Fruit fly (Drosophila melanogaster): ENCODE measurements around the gene chm.

The chm gene

DNA sequence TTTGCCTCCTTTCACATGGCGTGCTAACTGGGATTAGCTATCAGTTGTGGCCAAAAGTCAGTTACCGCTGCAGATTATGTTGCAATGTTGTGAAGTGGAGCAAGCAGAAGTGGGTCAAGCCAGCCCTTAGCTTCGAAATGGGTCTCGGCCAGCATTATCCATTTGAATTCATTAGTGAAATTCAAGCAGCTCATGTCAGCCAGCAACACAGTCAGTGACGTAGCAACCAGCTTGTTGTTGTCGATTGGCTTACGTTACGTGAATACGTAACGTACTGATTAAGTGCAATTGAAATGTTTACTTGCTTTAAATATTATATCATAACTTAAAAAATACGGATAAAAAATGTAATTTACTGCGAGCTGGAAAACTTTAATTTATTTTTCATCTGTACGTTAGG is 39.9 kb downstream of the chm start (continued):
- TF ChIP-seq Hmr (GFP tag; optimal IDR thresholded peaks at IDR 0.05) (no peak), zen2 (GFP tag; IDR thresholded peaks at IDR 0.05; ENCODE audit: partially characterized antibody) (peak; percentile 47; the same call in 1 of the 3 replicates), Antp (GFP tag; optimal IDR thresholded peaks at IDR 0.05) (no peak), CG5245 (GFP tag; optimal IDR thresholded peaks at IDR 0.05) (no peak), CG2712 (tag; optimal IDR thresholded peaks at IDR 0.05) (no peak), CG9727 (GFP tag; optimal IDR thresholded peaks at IDR 0.05) (no peak), ab (GFP tag; optimal IDR thresholded peaks at IDR 0.05) (no peak), dati (GFP tag; IDR thresholded peaks at IDR 0.05) (no peak), CG32772 (GFP tag; IDR thresholded peaks at IDR 0.05) (no peak), maf-S (GFP tag; optimal IDR thresholded peaks at IDR 0.05) (no peak), CG34422 (GFP tag; IDR thresholded peaks at IDR 0.05) (0 out of 3 replicates have a peak, but pooled peaks have one; percentile 35), shn (GFP tag; optimal IDR thresholded peaks at IDR 0.05) (no peak), CG13287 (GFP tag; IDR thresholded peaks at IDR 0.05; ENCODE audit: partially characterized antibody) (peak; percentile 55; the same call in 1 of the 2 replicates)

DNA sequence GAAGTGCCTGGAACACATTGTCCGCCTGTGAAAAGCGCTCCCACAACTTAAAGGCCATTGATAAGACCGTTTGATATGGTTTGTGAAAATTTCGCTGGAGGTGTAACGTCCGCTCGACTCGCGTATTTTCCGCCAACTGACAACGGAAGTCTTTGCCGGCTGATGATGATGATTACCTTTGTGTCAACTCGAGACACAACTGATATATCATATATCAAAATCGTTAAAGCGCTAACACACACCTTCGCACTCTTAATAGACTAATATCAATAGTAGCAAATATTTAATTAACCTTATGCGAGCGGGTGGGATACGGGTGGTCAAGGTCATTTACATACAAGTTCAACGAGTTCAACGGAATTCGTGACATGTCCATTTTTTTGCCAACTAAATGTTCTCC is 41.9 kb downstream of the chm start, which contains the start of gene Gr28a:
TSS of gene Gr28a (minus strand) at position 101 of the 400 bp plus-strand sequence.
- TF ChIP-seq trh (GFP tag; optimal IDR thresholded peaks at IDR 0.05) (no peak), Abd-B (GFP tag; optimal IDR thresholded peaks at IDR 0.05) (no peak), ssp (GFP tag; IDR thresholded peaks at IDR 0.05) (no peak), MESR4 (GFP tag; optimal IDR thresholded peaks at IDR 0.05) (no peak), dmrt11E (tag; optimal IDR thresholded peaks at IDR 0.05) (no peak), inv (GFP tag; IDR thresholded peaks at IDR 0.05; ENCODE audit: partially characterized antibody) (no peak), sima (GFP tag; optimal IDR thresholded peaks at IDR 0.05) (no peak), CG4328 (GFP tag; optimal IDR thresholded peaks at IDR 0.05) (no peak), en (GFP tag; optimal IDR thresholded peaks at IDR 0.05) (no peak)

DNA sequence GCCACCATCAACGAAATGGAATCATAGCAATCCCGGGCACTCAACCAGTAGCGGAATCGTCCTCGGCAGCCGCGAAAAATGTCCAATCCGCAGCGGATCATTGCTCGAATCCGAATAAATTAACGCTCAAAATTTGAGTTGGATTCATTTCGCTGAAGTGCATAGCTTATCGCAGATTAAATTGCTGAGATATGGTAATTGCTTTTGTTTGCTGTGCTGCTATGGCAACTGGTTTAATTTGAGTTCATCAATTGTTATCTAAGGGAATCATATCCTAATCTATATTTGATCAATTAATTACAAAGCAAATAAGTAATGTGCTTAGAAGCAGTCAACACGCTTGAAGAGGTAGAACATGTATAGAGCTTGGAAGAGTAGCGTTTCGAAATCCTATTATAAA is 49.9 kb downstream of the chm start, which contains the start of gene Gr28b:
TSS of gene Gr28b (minus strand) at position 101 of the 400 bp plus-strand sequence.
- TF ChIP-seq Ets65A (GFP tag), result peak; percentile 45
- no peak for TF ChIP-seq slbo (GFP tag; IDR thresholded peaks at IDR 0.05)

DNA sequence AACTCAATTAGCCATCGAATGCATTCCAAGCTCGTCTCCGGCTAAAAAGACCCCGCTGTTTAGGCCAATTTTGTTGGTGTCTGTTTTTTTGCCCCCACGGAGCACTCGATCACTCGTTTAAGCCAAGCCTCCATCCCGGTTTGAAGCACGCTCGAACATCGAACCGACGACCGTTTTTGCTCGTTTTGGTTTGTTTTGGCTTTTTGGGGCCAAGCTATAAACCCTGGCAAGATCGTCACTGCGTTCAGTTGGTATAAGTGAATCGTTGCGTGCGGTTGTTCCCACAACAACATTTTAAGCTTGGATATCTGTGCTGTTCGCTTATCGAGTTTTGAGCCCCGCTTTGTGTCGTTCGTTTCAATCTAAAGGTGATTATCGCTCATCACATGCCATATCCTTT is 54.1 kb downstream of the chm start, which contains the start of gene CG6055:
TSS of gene CG6055 (plus strand) at position 240 of the 400 bp plus-strand sequence.
- TF ChIP-seq Dll (GFP tag; IDR thresholded peaks at IDR 0.05; ENCODE audit: partially characterized antibody) (peak; percentile 33; the same call in 1 of the 4 replicates), CG5180 (GFP tag; optimal IDR thresholded peaks at IDR 0.05) (peak; percentile 98), peb (GFP tag; IDR thresholded peaks at IDR 0.05) (no peak), kni (GFP tag; optimal IDR thresholded peaks at IDR 0.05) (peak; percentile 45), crp (GFP tag; optimal IDR thresholded peaks at IDR 0.05) (no peak), tx (GFP tag; optimal IDR thresholded peaks at IDR 0.05) (no peak), z (GFP tag; IDR thresholded peaks at IDR 0.05) (0 out of 3 replicates have a peak, but pooled peaks have one; percentile 54), nom (GFP tag; optimal IDR thresholded peaks at IDR 0.05) (peak; percentile 76), pfk (GFP tag; optimal IDR thresholded peaks at IDR 0.05) (no peak), Drgx (GFP tag; IDR thresholded peaks at IDR 0.05) (peak; percentile 25; the same call in 1 of the 2 replicates), Jarid2 (GFP tag; optimal IDR thresholded peaks at IDR 0.05) (peak; percentile 57)

Data from whole organism, embryonic.